Worm (Caenorhabditis elegans): Measurements from ENCODE around the gene C34H4.5.

ce11 chrIV:1559931-1560330 is 9.9 kb upstream of the C34H4.5 start, which contains the start of gene Y41D4B.17:
- no peak for TF ChIP-seq eyg-1 (tag; optimal IDR thresholded peaks at IDR 0.05)
- no peak for TF ChIP-seq tbx-7 (tag; optimal IDR thresholded peaks at IDR 0.05)
- no peak for TF ChIP-seq dmd-4 (tag; optimal IDR thresholded peaks at IDR 0.05; ENCODE audit: borderline replicate concordance)
- no peak for TF ChIP-seq sox-4 (tag; optimal IDR thresholded peaks at IDR 0.05)
- no peak for TF ChIP-seq fkh-10 (GFP tag; optimal IDR thresholded peaks at IDR 0.05)
- no peak for TF ChIP-seq ttx-3 (tag; optimal IDR thresholded peaks at IDR 0.05)
- TF ChIP-seq ceh-45 (GFP tag; IDR thresholded peaks at IDR 0.05) = no peak
- TF ChIP-seq rnt-1 (tag; optimal IDR thresholded peaks at IDR 0.05) = no peak
- no peak for TF ChIP-seq dve-1 (tag; optimal IDR thresholded peaks at IDR 0.05)
- TF ChIP-seq nhr-11 (tag; optimal IDR thresholded peaks at IDR 0.05) = no peak
- no peak for TF ChIP-seq fkh-6 (tag; optimal IDR thresholded peaks at IDR 0.05)
- TF ChIP-seq ceh-31 (tag; optimal IDR thresholded peaks at IDR 0.05) = no peak
- TF ChIP-seq lin-11 (tag; optimal IDR thresholded peaks at IDR 0.05) = no peak
- TF ChIP-seq hlh-6 (tag; optimal IDR thresholded peaks at IDR 0.05) = no peak

Data from whole organism, late embryonic.